Worm (Caenorhabditis elegans) whole organism, L2 larva: ENCODE data around the gene dhs-16.

Experiments used
- aly-2 ChIP-seq: fragments of 150-350 bp; optimal IDR thresholded peaks from 2 replicates; lab custom pipeline; 2014; ENCODE audit warnings: missing biosample characterization, missing genetic modification characterization
- ama-1 ChIP-seq: fragments of 150-350 bp; optimal IDR thresholded peaks from 2 replicates; lab custom pipeline; 2018; ENCODE audit warnings: inconsistent platforms
- ceh-16 ChIP-seq: fragments of 150-350 bp; optimal IDR thresholded peaks from 2 replicates; lab custom pipeline; 2014; ENCODE audit warnings: missing biosample characterization, missing genetic modification characterization
- elt-1 ChIP-seq: fragments of 150-350 bp; optimal IDR thresholded peaks from 2 replicates; lab custom pipeline; 2014; ENCODE audit warnings: missing biosample characterization, missing genetic modification characterization
- gmeb-1 ChIP-seq: fragments of 150-350 bp; optimal IDR thresholded peaks from 2 replicates; lab custom pipeline; 2014; ENCODE audit warnings: missing biosample characterization, missing genetic modification characterization
- nhr-12 ChIP-seq: fragments of 150-350 bp; optimal IDR thresholded peaks from 2 replicates; lab custom pipeline; 2014; ENCODE audit warnings: missing biosample characterization, missing genetic modification characterization
- nhr-129 ChIP-seq: fragments of 150-350 bp; optimal IDR thresholded peaks from 2 replicates; lab custom pipeline; 2014; ENCODE audit warnings: missing biosample characterization, missing genetic modification characterization
- nhr-23 ChIP-seq: fragments of 150-350 bp; optimal IDR thresholded peaks from 2 replicates; lab custom pipeline; 2014; ENCODE audit warnings: missing biosample characterization, missing genetic modification reagents, missing genetic modification characterization
- nhr-25 ChIP-seq: fragments of 150-350 bp; sonication (generic microtip); optimal IDR thresholded peaks from 3 replicates; lab custom pipeline; 2014; ENCODE audit warnings: missing biosample characterization, missing genetic modification characterization
- nhr-77 ChIP-seq: fragments of 150-350 bp; optimal IDR thresholded peaks from 2 replicates; lab custom pipeline; 2014; ENCODE audit warnings: missing biosample characterization, missing genetic modification characterization
- peb-1 ChIP-seq: fragments of 150-350 bp; optimal IDR thresholded peaks from 2 replicates; lab custom pipeline; 2014; ENCODE audit warnings: missing biosample characterization, missing genetic modification characterization
- unc-39 ChIP-seq: fragments of 150-350 bp; optimal IDR thresholded peaks from 2 replicates; lab custom pipeline; 2014; ENCODE audit warnings: missing biosample characterization, missing genetic modification characterization
- unc-62 ChIP-seq: fragments of 150-350 bp; optimal IDR thresholded peaks from 2 replicates; lab custom pipeline; 2014; ENCODE audit warnings: missing biosample characterization, missing genetic modification reagents, missing genetic modification characterization
- ztf-4 ChIP-seq: fragments of 150-350 bp; optimal IDR thresholded peaks from 2 replicates; lab custom pipeline; 2014; ENCODE audit warnings: missing biosample characterization, missing genetic modification characterization

DNA sequence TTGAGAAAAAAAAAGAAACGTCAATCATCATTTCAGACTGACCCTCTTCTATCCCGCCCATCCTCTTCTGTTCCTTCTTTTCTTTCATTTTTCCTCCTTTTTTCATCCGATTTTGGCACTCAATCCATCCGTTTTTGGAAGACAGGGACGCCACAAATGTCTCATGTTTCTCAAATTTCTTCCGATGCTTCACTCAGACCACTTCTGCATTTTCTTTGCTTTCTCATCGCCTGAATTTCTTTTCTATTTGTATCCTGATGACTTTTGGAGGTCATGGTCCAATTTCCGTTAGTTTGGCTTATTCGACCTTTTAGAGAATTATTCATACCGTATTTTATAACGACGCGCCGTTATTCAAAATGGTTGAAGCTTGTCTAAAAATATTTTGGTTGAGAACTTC is 11.0 kb upstream of the dhs-16 start:
- no peak for TF ChIP-seq nhr-12 (tag; lab: Kevin White, UChicago)
- TF ChIP-seq aly-2 = no peak
- no peak for TF ChIP-seq nhr-25 (tag; lab: Kevin White, UChicago)
- TF ChIP-seq nhr-23 (tag; lab: Kevin White, UChicago) = no peak
- no peak for TF ChIP-seq ztf-4 (tag; lab: Kevin White, UChicago)
- TF ChIP-seq nhr-129 = no peak
- no peak for TF ChIP-seq ceh-16 (tag; lab: Kevin White, UChicago)
- no peak for TF ChIP-seq gmeb-1 (tag; lab: Kevin White, UChicago)
- no peak for TF ChIP-seq peb-1 (tag; lab: Kevin White, UChicago)
- TF ChIP-seq elt-1 = no peak
- TF ChIP-seq unc-62 (GFP tag; lab: Kevin White, UChicago) = no peak
- no peak for TF ChIP-seq unc-39 (tag; lab: Kevin White, UChicago)
- no peak for TF ChIP-seq ama-1 (lab: Kevin White, UChicago)
- no peak for TF ChIP-seq nhr-77 (tag; lab: Kevin White, UChicago)
